Worm (Caenorhabditis elegans) whole organism, early embryonic: ENCODE data around the gene M03B6.4.

Experiments used
- B0310.2 ChIP-seq: sonication (generic microtip); optimal IDR thresholded peaks from 2 replicates; lab custom pipeline; 2016; ENCODE audit warnings: mild to moderate bottlenecking, missing genetic modification characterization, missing compliant biosample characterization
- F13C5.2 ChIP-seq: sonication (generic microtip); optimal IDR thresholded peaks from 2 replicates; lab custom pipeline; 2017; ENCODE audit warnings: mild to moderate bottlenecking, missing genetic modification characterization, inconsistent platforms, missing compliant biosample characterization
- aly-1 ChIP-seq: sonication (generic microtip); optimal IDR thresholded peaks from 2 replicates; lab custom pipeline; 2016; ENCODE audit warnings: missing genetic modification characterization, missing compliant biosample characterization
- ama-1 ChIP-seq: fragments of 150-350 bp; optimal IDR thresholded peaks from 2 replicates; lab custom pipeline; 2014
- ceh-13 ChIP-seq: fragments of 200-800 bp; sonication (Bioruptor generic); optimal IDR thresholded peaks from 2 replicates; lab custom pipeline; 2018; ENCODE audit warnings: mild to moderate bottlenecking, missing genetic modification characterization, missing compliant biosample characterization
- ceh-36 ChIP-seq: sonication (generic microtip); optimal IDR thresholded peaks from 2 replicates; lab custom pipeline; 2016; ENCODE audit warnings: missing genetic modification characterization, inconsistent platforms, missing compliant biosample characterization
- ets-7 ChIP-seq: sonication (generic microtip); optimal IDR thresholded peaks from 2 replicates; lab custom pipeline; 2016; ENCODE audit warnings: missing genotype, missing genetic modification characterization, missing compliant biosample characterization
- flt-1 ChIP-seq: fragments of 200-800 bp; sonication (Bioruptor generic); IDR thresholded peaks from 2 replicates; pipeline ENCODE4 v1.3.6; 2022; ENCODE audit warnings: missing genetic modification characterization, missing compliant biosample characterization
- hmbx-1 ChIP-seq: sonication (generic microtip); optimal IDR thresholded peaks from 2 replicates; lab custom pipeline; 2016; ENCODE audit warnings: mild to moderate bottlenecking, missing genetic modification characterization, missing compliant biosample characterization
- hmg-4 ChIP-seq: fragments of 200-800 bp; sonication (Bioruptor generic); optimal IDR thresholded peaks from 2 replicates; lab custom pipeline; 2018; ENCODE audit warnings: mild to moderate bottlenecking, missing genetic modification characterization, missing compliant biosample characterization
- hnd-1 ChIP-seq: sonication (generic microtip); optimal IDR thresholded peaks from 2 replicates; lab custom pipeline; 2016; ENCODE audit warnings: missing genetic modification characterization, missing compliant biosample characterization
- pes-1 ChIP-seq: fragments of 200-800 bp; sonication (Bioruptor generic); IDR thresholded peaks from 2 replicates; pipeline ENCODE4 v1.3.6; 2022; ENCODE audit warnings: missing genetic modification reagents, missing genetic modification characterization, missing compliant biosample characterization
- scrt-1 ChIP-seq: fragments of 200-800 bp; sonication (Bioruptor generic); IDR thresholded peaks from 2 replicates; pipeline ENCODE4 v1.3.6; 2022; ENCODE audit warnings: missing genetic modification characterization, missing compliant biosample characterization
- sea-1 ChIP-seq: fragments of 200-800 bp; sonication (Bioruptor generic); conservative IDR thresholded peaks from 2 replicates; pipeline ENCODE4 v1.3.6; 2022; ENCODE audit warnings: missing genetic modification characterization, missing compliant biosample characterization
- tbx-11 ChIP-seq: fragments of 200-800 bp; sonication (Bioruptor generic); IDR thresholded peaks from 2 replicates; pipeline ENCODE4 v1.3.6; 2022; ENCODE audit warnings: missing genetic modification characterization, missing compliant biosample characterization
- tbx-37 ChIP-seq: fragments of 200-800 bp; sonication (Bioruptor generic); conservative IDR thresholded peaks from 2 replicates; pipeline ENCODE4 v1.3.6; 2022; ENCODE audit warnings: missing genetic modification reagents, missing genetic modification characterization, missing compliant biosample characterization
- tra-4 ChIP-seq: sonication (generic microtip); optimal IDR thresholded peaks from 2 replicates; lab custom pipeline; 2017; ENCODE audit warnings: missing genetic modification characterization, missing compliant biosample characterization

The M03B6.4 gene

DNA sequence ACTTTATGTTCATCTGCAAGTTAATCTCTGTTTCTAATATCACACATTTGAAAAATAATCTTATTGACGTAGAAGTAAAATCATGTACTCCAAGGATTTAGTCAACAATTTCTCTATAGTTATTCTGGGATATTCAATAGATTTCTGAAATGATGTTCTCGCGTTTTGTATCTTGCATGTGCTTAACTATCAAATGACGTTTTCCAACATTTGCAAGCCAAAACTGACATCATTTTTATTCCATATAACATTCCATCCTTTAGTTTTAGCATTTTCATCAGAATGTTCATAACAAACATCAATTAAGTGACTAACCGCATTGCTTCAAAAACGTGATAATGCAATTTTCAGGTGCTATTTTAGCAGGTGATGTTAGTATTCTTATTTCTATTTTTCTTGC is 20.6 kb upstream of the M03B6.4 start:
- TF ChIP-seq scrt-1 (GFP tag; lab: Robert Waterston, UW) (no peak), sea-1 (GFP tag; lab: Robert Waterston, UW) (no peak), tbx-11 (GFP tag; lab: Robert Waterston, UW) (no peak), hmg-4 (GFP tag; lab: Kevin White, UChicago) (no peak), F13C5.2 (tag; lab: Kevin White, UChicago) (no peak), ets-7 (no peak), flt-1 (GFP tag; lab: Robert Waterston, UW) (no peak), ama-1 (lab: Kevin White, UChicago) (no peak), ceh-13 (GFP tag; lab: Kevin White, UChicago) (no peak), B0310.2 (tag; lab: Kevin White, UChicago) (no peak), hnd-1 (tag; lab: Kevin White, UChicago) (no peak), pes-1 (GFP tag; lab: Robert Waterston, UW) (no peak)

DNA sequence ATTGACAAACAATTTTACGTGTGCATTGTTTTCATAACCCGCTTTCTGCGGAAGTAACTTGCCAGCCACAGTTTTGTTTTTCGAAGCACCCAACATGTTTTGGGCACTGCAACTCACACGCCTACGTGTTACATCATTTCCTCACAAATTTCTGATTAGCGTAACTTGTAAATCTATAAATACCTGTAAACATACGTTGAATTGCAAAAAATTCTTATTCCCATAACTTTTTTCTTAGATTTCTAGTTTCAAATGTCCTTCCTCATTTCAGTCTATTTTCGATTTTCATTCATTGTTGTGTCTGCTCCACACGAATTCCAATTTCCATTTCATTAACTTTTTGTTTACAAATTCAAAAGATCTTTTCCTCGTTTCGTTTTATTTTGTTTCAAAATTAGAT is 18.3 kb upstream of the M03B6.4 start:
- TF ChIP-seq hmg-4 (GFP tag; lab: Kevin White, UChicago) = no peak
- no peak for TF ChIP-seq ceh-36 (tag; lab: Kevin White, UChicago)
- no peak for TF ChIP-seq tbx-11 (GFP tag; lab: Robert Waterston, UW)
- TF ChIP-seq aly-1 (tag; lab: Kevin White, UChicago) = no peak
- no peak for TF ChIP-seq scrt-1 (GFP tag; lab: Robert Waterston, UW)
- no peak for TF ChIP-seq ets-7

- no peak for TF ChIP-seq ceh-13 (GFP tag; lab: Kevin White, UChicago)
These were observed 17.4 kb upstream of the M03B6.4 start, which contains the start of gene M03B6.1 for ce11 chrX:13841277-13841676. Gene M03B6.1, plus strand, starts transcription at chrX:13841610.

- no peak for TF ChIP-seq flt-1 (GFP tag; lab: Robert Waterston, UW)
- TF ChIP-seq ceh-36 (tag; lab: Kevin White, UChicago) = no peak
- TF ChIP-seq F13C5.2 (tag; lab: Kevin White, UChicago) = no peak
- no peak for TF ChIP-seq hmg-4 (GFP tag; lab: Kevin White, UChicago)
- TF ChIP-seq tbx-11 (GFP tag; lab: Robert Waterston, UW) = no peak
- no peak for TF ChIP-seq B0310.2 (tag; lab: Kevin White, UChicago)
- no peak for TF ChIP-seq hmbx-1 (tag; lab: Kevin White, UChicago)
- no peak for TF ChIP-seq tbx-37 (GFP tag; lab: Robert Waterston, UW)
- TF ChIP-seq sea-1 (GFP tag; lab: Robert Waterston, UW) = no peak
These were observed 15.0 kb upstream of the M03B6.4 start, which contains the start of gene M03B6.5 for ce11 chrX:13843676-13844075. Gene M03B6.5, plus strand, starts transcription at chrX:13843976.

DNA sequence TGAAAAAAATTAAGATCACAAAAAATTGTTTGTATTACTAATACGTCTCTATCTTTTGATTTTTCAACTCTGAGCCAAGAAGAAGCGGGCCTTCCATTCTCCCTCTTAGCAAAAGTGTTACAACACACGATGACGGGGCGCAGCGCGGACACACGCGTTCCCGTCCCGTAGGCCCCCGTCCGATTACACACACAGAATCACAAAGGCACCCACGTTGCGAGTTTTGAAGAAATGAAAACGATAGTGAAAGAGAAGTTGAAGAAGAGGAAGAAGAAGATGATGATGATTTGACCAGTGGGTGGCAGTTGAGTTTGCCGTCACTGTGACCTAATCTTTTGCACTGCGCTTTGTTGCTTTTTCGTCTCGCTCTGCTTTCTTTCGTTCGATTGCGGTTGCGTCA is 12.6 kb upstream of the M03B6.4 start:
- TF ChIP-seq ets-7 (no peak), pes-1 (GFP tag; lab: Robert Waterston, UW) (no peak)

DNA sequence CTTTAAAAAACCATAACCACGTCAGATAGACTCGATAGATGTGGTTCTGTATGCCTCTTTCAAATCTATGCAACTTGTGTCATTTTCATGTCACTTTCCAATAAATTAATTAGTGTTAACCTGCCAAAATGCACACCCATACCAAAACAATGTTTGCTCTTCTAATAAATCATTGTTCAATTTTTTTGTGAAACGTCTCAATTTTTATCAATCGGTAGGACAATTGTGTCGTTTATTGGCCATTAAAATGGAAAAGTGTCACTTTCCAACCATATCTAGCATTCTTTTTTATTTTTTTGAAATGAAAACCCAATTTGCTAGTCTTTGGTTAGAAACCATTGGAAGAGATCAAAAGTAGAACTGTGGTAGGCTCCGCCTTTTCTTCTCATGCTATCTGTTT is 8.3 kb upstream of the M03B6.4 start:
- no peak for TF ChIP-seq ama-1 (lab: Kevin White, UChicago)
- TF ChIP-seq F13C5.2 (tag; lab: Kevin White, UChicago) = no peak
- no peak for TF ChIP-seq tra-4 (tag; lab: Kevin White, UChicago)
- no peak for TF ChIP-seq aly-1 (tag; lab: Kevin White, UChicago)
- TF ChIP-seq hmg-4 (GFP tag; lab: Kevin White, UChicago) = no peak
- TF ChIP-seq ceh-36 (tag; lab: Kevin White, UChicago) = no peak
- TF ChIP-seq sea-1 (GFP tag; lab: Robert Waterston, UW) = no peak
- TF ChIP-seq hnd-1 (tag; lab: Kevin White, UChicago) = no peak
- no peak for TF ChIP-seq B0310.2 (tag; lab: Kevin White, UChicago)
- TF ChIP-seq ceh-13 (GFP tag; lab: Kevin White, UChicago) = no peak
- TF ChIP-seq ets-7 = no peak
- TF ChIP-seq tbx-37 (GFP tag; lab: Robert Waterston, UW) = no peak
- no peak for TF ChIP-seq pes-1 (GFP tag; lab: Robert Waterston, UW)
- TF ChIP-seq hmbx-1 (tag; lab: Kevin White, UChicago) = no peak
- no peak for TF ChIP-seq scrt-1 (GFP tag; lab: Robert Waterston, UW)
- no peak for TF ChIP-seq flt-1 (GFP tag; lab: Robert Waterston, UW)
- TF ChIP-seq tbx-11 (GFP tag; lab: Robert Waterston, UW) = no peak

DNA sequence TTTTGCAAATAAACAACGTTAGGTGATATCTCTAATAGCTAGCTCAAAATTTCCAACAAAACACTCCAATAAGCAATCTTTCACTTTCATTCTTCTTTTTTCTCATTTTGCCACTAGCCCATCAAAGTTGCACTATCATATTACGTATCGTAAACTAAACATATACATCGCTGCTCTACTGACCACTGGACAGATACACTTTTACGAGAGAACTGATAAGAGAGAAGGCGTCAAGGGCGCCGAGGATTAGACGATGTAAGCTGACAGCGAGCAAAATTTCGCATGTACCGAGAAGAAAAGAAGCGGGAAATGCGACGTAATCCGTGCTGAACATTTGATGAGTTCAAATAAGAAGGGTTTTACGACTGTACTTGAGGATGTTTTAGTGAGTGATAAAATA is 7.1 kb upstream of the M03B6.4 start:
- TF ChIP-seq hnd-1 (tag; lab: Kevin White, UChicago) (no peak), ama-1 (lab: Kevin White, UChicago) (no peak), tbx-11 (GFP tag; lab: Robert Waterston, UW) (no peak), tra-4 (tag; lab: Kevin White, UChicago) (no peak), aly-1 (tag; lab: Kevin White, UChicago) (no peak), ceh-13 (GFP tag; lab: Kevin White, UChicago) (no peak), B0310.2 (tag; lab: Kevin White, UChicago) (no peak), flt-1 (GFP tag; lab: Robert Waterston, UW) (no peak), ceh-36 (tag; lab: Kevin White, UChicago) (no peak), hmg-4 (GFP tag; lab: Kevin White, UChicago) (no peak), ets-7 (no peak), tbx-37 (GFP tag; lab: Robert Waterston, UW) (no peak), pes-1 (GFP tag; lab: Robert Waterston, UW) (no peak), sea-1 (GFP tag; lab: Robert Waterston, UW) (no peak), hmbx-1 (tag; lab: Kevin White, UChicago) (no peak), scrt-1 (GFP tag; lab: Robert Waterston, UW) (no peak)

DNA sequence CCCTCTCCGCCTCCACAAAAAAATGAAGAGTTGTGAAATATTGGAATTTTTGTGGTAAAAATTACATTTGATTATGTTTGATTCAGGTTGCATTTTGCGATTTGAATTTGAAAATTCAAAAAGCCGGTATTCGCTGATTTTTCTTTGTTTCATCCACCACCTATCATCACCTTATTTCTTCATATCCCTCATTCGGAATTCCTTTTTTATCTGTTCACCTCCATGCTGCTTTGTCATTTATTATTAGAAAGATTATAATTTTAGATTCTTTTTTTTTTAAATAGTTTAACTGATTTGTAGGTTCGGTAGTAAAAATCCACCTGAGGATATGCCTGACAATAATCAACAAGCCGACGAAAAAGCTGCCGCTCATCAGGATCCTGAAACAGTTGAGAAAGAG is 6.0 kb upstream of the M03B6.4 start, which contains the start of gene mct-3:
mct-3 (plus strand) TSS at position 301 of the 400 bp plus-strand sequence.
- TF ChIP-seq aly-1 (tag; lab: Kevin White, UChicago) (no peak), hnd-1 (tag; lab: Kevin White, UChicago) (no peak), hmg-4 (GFP tag; lab: Kevin White, UChicago) (no peak), scrt-1 (GFP tag; lab: Robert Waterston, UW) (no peak), flt-1 (GFP tag; lab: Robert Waterston, UW) (no peak)
